Fruit fly (Drosophila melanogaster): Measurements from ENCODE around the gene CG17283.

The CG17283 gene

DNA sequence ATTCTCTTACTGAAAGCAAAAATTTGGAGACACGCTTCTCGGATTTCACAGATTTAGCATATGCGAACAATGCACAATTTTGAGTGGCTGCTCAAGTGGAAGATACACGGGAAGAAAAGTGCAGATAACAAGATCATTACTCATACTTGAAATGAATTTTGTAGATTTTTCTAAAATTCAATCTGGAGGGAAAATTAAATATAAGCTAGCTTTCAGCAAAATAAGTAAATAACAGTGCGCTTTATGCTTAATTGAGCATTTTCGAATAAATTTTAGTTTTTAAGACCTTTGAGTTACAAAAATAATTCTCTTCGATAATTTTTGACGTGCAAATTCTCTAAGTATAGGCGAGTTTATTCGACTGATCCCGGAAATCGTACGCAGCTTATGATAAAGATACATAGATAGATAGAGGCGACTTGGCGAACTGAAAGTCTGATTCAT lies 7.0 kb upstream of the CG17283 start (continued):
- TF ChIP-seq CG34406 (GFP tag; optimal IDR thresholded peaks at IDR 0.05) (peak; percentile 36), fd59A (GFP tag; optimal IDR thresholded peaks at IDR 0.05) (no peak), CG31627 (GFP tag; optimal IDR thresholded peaks at IDR 0.05) (peak; percentile 49), Lpt (GFP tag; optimal IDR thresholded peaks at IDR 0.05) (peak; percentile 70), CG1621 (tag; optimal IDR thresholded peaks at IDR 0.05) (peak; percentile 20), Sox14 (GFP tag; optimal IDR thresholded peaks at IDR 0.05) (peak; percentile 39), Hr4 (GFP tag; optimal IDR thresholded peaks at IDR 0.05) (peak; percentile 65), fd85E (GFP tag; optimal IDR thresholded peaks at IDR 0.05) (peak; percentile 20), acj6 (GFP tag; optimal IDR thresholded peaks at IDR 0.05) (peak; percentile 47), CG6808 (GFP tag; optimal IDR thresholded peaks at IDR 0.05) (peak; percentile 58), achi (GFP tag; optimal IDR thresholded peaks at IDR 0.05) (peak; percentile 52), CG3032 (tag; optimal IDR thresholded peaks at IDR 0.05) (peak; percentile 39), Eip78C (GFP tag) (peak; percentile 96), CG11762 (GFP tag; optimal IDR thresholded peaks at IDR 0.05; ENCODE audit: insufficient read depth) (peak; percentile 77), Smox (GFP tag; optimal IDR thresholded peaks at IDR 0.05) (peak; percentile 39), CG10631 (GFP tag; optimal IDR thresholded peaks at IDR 0.05) (peak; percentile 63), Hr39 (GFP tag; optimal IDR thresholded peaks at IDR 0.05) (peak; percentile 50), fkh (GFP tag; optimal IDR thresholded peaks at IDR 0.05) (no peak), cyc (GFP tag; optimal IDR thresholded peaks at IDR 0.05) (peak; percentile 75), lz (GFP tag; optimal IDR thresholded peaks at IDR 0.05) (peak; percentile 63), CG6276 (GFP tag; optimal IDR thresholded peaks at IDR 0.05) (peak; percentile 67), salr (GFP tag; optimal IDR thresholded peaks at IDR 0.05) (no peak), Sox15 (GFP tag; optimal IDR thresholded peaks at IDR 0.05) (peak; percentile 19), CG15336 (GFP tag; IDR thresholded peaks at IDR 0.05) (peak; percentile 48), net (GFP tag; optimal IDR thresholded peaks at IDR 0.05) (peak; percentile 52), Met (GFP tag; optimal IDR thresholded peaks at IDR 0.05) (peak; percentile 57), CG7368 (GFP tag; optimal IDR thresholded peaks at IDR 0.05) (peak; percentile 56), svp (GFP tag) (peak; percentile 96)

DNA sequence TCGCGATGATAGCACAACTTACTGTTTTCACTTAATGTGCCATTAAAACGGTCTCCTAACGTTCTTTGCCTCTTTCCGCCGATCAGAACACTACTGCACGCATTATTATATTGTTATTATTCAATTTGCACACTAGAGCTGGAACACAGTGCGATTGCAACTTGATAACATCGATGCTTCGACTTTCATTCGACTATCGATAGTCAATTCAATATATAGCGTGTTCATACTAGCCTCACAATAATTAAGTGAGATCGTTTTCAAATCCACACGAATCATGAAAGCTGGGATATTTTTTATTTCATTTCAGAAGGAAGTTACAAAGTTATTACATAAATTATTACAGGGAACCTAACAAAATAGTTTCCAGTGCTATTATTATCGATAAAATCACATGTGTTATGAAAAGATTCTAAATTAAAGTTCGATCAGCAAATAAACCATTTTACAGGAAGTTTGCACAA lies 6.4 kb upstream of the CG17283 start:
- TF ChIP-seq pdm3 (GFP tag; optimal IDR thresholded peaks at IDR 0.05) (peak; percentile 60), topi (GFP tag; optimal IDR thresholded peaks at IDR 0.05) (peak; percentile 10), Eip93F (GFP tag; optimal IDR thresholded peaks at IDR 0.05) (no peak), CG8632 (GFP tag; optimal IDR thresholded peaks at IDR 0.05) (no peak), lz (GFP tag; optimal IDR thresholded peaks at IDR 0.05) (peak; percentile 53), Met (GFP tag; optimal IDR thresholded peaks at IDR 0.05) (peak; percentile 41), OdsH (GFP tag; optimal IDR thresholded peaks at IDR 0.05) (peak; percentile 45), CG10631 (GFP tag; optimal IDR thresholded peaks at IDR 0.05) (peak; percentile 28), Sox102F (GFP tag; optimal IDR thresholded peaks at IDR 0.05) (peak; percentile 14), Hr4 (GFP tag; optimal IDR thresholded peaks at IDR 0.05) (peak; percentile 74), esn (GFP tag; optimal IDR thresholded peaks at IDR 0.05) (peak; percentile 44), acj6 (GFP tag; optimal IDR thresholded peaks at IDR 0.05) (peak; percentile 23), fkh (GFP tag; optimal IDR thresholded peaks at IDR 0.05) (peak; percentile 67), vri (GFP tag; optimal IDR thresholded peaks at IDR 0.05) (peak; percentile 92), Eip75B (GFP tag; optimal IDR thresholded peaks at IDR 0.05) (peak; percentile 22), achi (GFP tag; optimal IDR thresholded peaks at IDR 0.05) (peak; percentile 28), Eip78C (GFP tag) (peak; percentile 50), CG4318 (GFP tag; optimal IDR thresholded peaks at IDR 0.05) (no peak), CG11294 (GFP tag; IDR thresholded peaks at IDR 0.05) (no peak), CG15336 (GFP tag; IDR thresholded peaks at IDR 0.05) (peak; percentile 53), fd59A (GFP tag; optimal IDR thresholded peaks at IDR 0.05) (no peak), eg (GFP tag; IDR thresholded peaks at IDR 0.05) (peak; percentile 70), CG31627 (GFP tag; optimal IDR thresholded peaks at IDR 0.05) (peak; percentile 46), CG10669 (GFP tag; optimal IDR thresholded peaks at IDR 0.05) (no peak), CG32006 (GFP tag; optimal IDR thresholded peaks at IDR 0.05) (peak; percentile 56), CG34406 (GFP tag; optimal IDR thresholded peaks at IDR 0.05) (no peak), Hr39 (GFP tag; optimal IDR thresholded peaks at IDR 0.05) (peak; percentile 51), Sox14 (GFP tag; optimal IDR thresholded peaks at IDR 0.05) (peak; percentile 54), CG6808 (GFP tag; optimal IDR thresholded peaks at IDR 0.05) (no peak), Smox (GFP tag; optimal IDR thresholded peaks at IDR 0.05) (peak; percentile 57), CG3032 (tag; optimal IDR thresholded peaks at IDR 0.05) (peak; percentile 24), CG3919 (GFP tag; optimal IDR thresholded peaks at IDR 0.05) (no peak), Ets21C (GFP tag; optimal IDR thresholded peaks at IDR 0.05) (peak; percentile 20), CG7368 (GFP tag; optimal IDR thresholded peaks at IDR 0.05) (no peak)

Measured in whole organism, prepupa.